Worm (Caenorhabditis elegans) whole organism, late embryonic: ENCODE measurements around the gene C10B5.1.

Experiments used
- C08G9.2 ChIP-seq: sonication (generic microtip); optimal IDR thresholded peaks from 2 replicates; lab custom pipeline; 2016; ENCODE audit warnings: mild to moderate bottlenecking, missing genetic modification characterization, moderate library complexity, missing compliant biosample characterization
- C38D4.7 ChIP-seq: fragments of 200-800 bp; sonication (Bioruptor generic); optimal IDR thresholded peaks from 2 replicates; lab custom pipeline; 2018; ENCODE audit warnings: mild to moderate bottlenecking, missing genetic modification characterization, moderate library complexity, missing compliant biosample characterization
- F13H6.1 ChIP-seq: sonication (generic microtip); optimal IDR thresholded peaks from 2 replicates; lab custom pipeline; 2016; ENCODE audit warnings: missing genetic modification characterization, missing compliant biosample characterization
- K02D7.2 ChIP-seq: sonication (generic microtip); optimal IDR thresholded peaks from 2 replicates; lab custom pipeline; 2017; ENCODE audit warnings: mild to moderate bottlenecking, missing genetic modification characterization, missing compliant biosample characterization
- T23F11.4 ChIP-seq: fragments of 200-800 bp; sonication (Bioruptor generic); optimal IDR thresholded peaks from 2 replicates; lab custom pipeline; 2018; ENCODE audit warnings: mild to moderate bottlenecking, missing genetic modification characterization, missing compliant biosample characterization
- Y22D7AL.16 ChIP-seq: sonication (generic microtip); optimal IDR thresholded peaks from 2 replicates; lab custom pipeline; 2016; ENCODE audit warnings: missing genetic modification characterization, missing compliant biosample characterization
- ahr-1 ChIP-seq: sonication (generic microtip); optimal IDR thresholded peaks from 2 replicates; lab custom pipeline; 2016; ENCODE audit warnings: missing genetic modification characterization, missing compliant biosample characterization
- ceh-14 ChIP-seq: sonication (generic microtip); optimal IDR thresholded peaks from 2 replicates; lab custom pipeline; 2016; ENCODE audit warnings: missing genotype, missing genetic modification characterization, missing compliant biosample characterization
- ceh-19 ChIP-seq: fragments of 200-800 bp; sonication (Bioruptor generic); optimal IDR thresholded peaks from 2 replicates; lab custom pipeline; 2018; ENCODE audit warnings: mild to moderate bottlenecking, missing genetic modification characterization, missing compliant biosample characterization
- ceh-2 ChIP-seq: sonication (generic microtip); optimal IDR thresholded peaks from 2 replicates; lab custom pipeline; 2016; ENCODE audit warnings: missing genotype, missing genetic modification characterization, missing compliant biosample characterization
- ceh-22 ChIP-seq: sonication (generic microtip); optimal IDR thresholded peaks from 2 replicates; lab custom pipeline; 2017; ENCODE audit warnings: missing biosample characterization, missing genetic modification characterization
- ceh-30 ChIP-seq: fragments of 150-350 bp; optimal IDR thresholded peaks from 2 replicates; lab custom pipeline; 2014; ENCODE audit warnings: missing biosample characterization, missing genetic modification characterization
- ceh-6 ChIP-seq: fragments of 200-800 bp; sonication (Bioruptor generic); optimal IDR thresholded peaks from 2 replicates; lab custom pipeline; 2018; ENCODE audit warnings: mild to moderate bottlenecking, missing genetic modification characterization, missing compliant biosample characterization
- elt-2 ChIP-seq: sonication (generic microtip); optimal IDR thresholded peaks from 2 replicates; lab custom pipeline; 2016; ENCODE audit warnings: missing genetic modification reagents, missing genetic modification characterization, missing compliant biosample characterization
- elt-4 ChIP-seq: sonication (generic microtip); optimal IDR thresholded peaks from 2 replicates; lab custom pipeline; 2016; ENCODE audit warnings: missing genetic modification characterization, missing compliant biosample characterization
- ets-4 ChIP-seq: sonication (generic microtip); optimal IDR thresholded peaks from 2 replicates; lab custom pipeline; 2016; ENCODE audit warnings: missing genetic modification characterization, missing compliant biosample characterization
- eyg-1 ChIP-seq: sonication (generic microtip); optimal IDR thresholded peaks from 2 replicates; lab custom pipeline; 2016; ENCODE audit warnings: missing genotype, missing genetic modification characterization, missing compliant biosample characterization
- fax-1 ChIP-seq: sonication (generic microtip); optimal IDR thresholded peaks from 2 replicates; lab custom pipeline; 2016; ENCODE audit warnings: missing genotype, missing genetic modification characterization, missing compliant biosample characterization
- fkh-10 ChIP-seq: fragments of 150-350 bp; optimal IDR thresholded peaks from 2 replicates; lab custom pipeline; 2014; ENCODE audit warnings: missing biosample characterization, missing genetic modification reagents, missing genetic modification characterization
- fkh-6 ChIP-seq: sonication (generic microtip); optimal IDR thresholded peaks from 2 replicates; lab custom pipeline; 2016; ENCODE audit warnings: missing genetic modification characterization, missing compliant biosample characterization
- hlh-15 ChIP-seq: sonication (generic microtip); optimal IDR thresholded peaks from 2 replicates; lab custom pipeline; 2016; ENCODE audit warnings: missing genetic modification characterization, missing compliant biosample characterization
- hlh-6 ChIP-seq: sonication (generic microtip); optimal IDR thresholded peaks from 2 replicates; lab custom pipeline; 2016; ENCODE audit warnings: missing genotype, missing genetic modification characterization, missing compliant biosample characterization
- hlh-8 ChIP-seq: sonication (generic microtip); optimal IDR thresholded peaks from 2 replicates; lab custom pipeline; 2016; ENCODE audit warnings: missing genotype, missing genetic modification characterization, missing compliant biosample characterization
- lim-6 ChIP-seq: sonication (generic microtip); optimal IDR thresholded peaks from 2 replicates; lab custom pipeline; 2016; ENCODE audit warnings: missing genetic modification characterization, missing compliant biosample characterization
- lin-11 ChIP-seq: fragments of 200-800 bp; sonication (Bioruptor generic); optimal IDR thresholded peaks from 2 replicates; lab custom pipeline; 2018; ENCODE audit warnings: mild to moderate bottlenecking, missing genetic modification characterization, missing compliant biosample characterization
- mec-3 ChIP-seq: sonication (generic microtip); optimal IDR thresholded peaks from 2 replicates; lab custom pipeline; 2016; ENCODE audit warnings: borderline replicate concordance, missing genetic modification characterization, missing compliant biosample characterization
- nfya-1 ChIP-seq: sonication (generic microtip); optimal IDR thresholded peaks from 2 replicates; lab custom pipeline; 2017; ENCODE audit warnings: missing genetic modification characterization, mild to moderate bottlenecking, missing compliant biosample characterization, antibody characterized with exemption, moderate library complexity
- npax-4 ChIP-seq: sonication (generic microtip); optimal IDR thresholded peaks from 2 replicates; lab custom pipeline; 2016; ENCODE audit warnings: missing genetic modification characterization, missing compliant biosample characterization
- odd-2 ChIP-seq: sonication (generic microtip); optimal IDR thresholded peaks from 2 replicates; lab custom pipeline; 2017; ENCODE audit warnings: antibody characterized with exemption, mild to moderate bottlenecking, missing genetic modification characterization, missing compliant biosample characterization
- pag-3 ChIP-seq: sonication (generic microtip); optimal IDR thresholded peaks from 2 replicates; lab custom pipeline; 2016; ENCODE audit warnings: missing compliant biosample characterization, missing genetic modification characterization, borderline replicate concordance
- pat-9 ChIP-seq: fragments of 200-800 bp; sonication (Bioruptor generic); optimal IDR thresholded peaks from 2 replicates; lab custom pipeline; 2018; ENCODE audit warnings: mild to moderate bottlenecking, missing genetic modification characterization, moderate library complexity, missing compliant biosample characterization
- pax-1 ChIP-seq: fragments of 150-350 bp; optimal IDR thresholded peaks from 2 replicates; lab custom pipeline; 2014; ENCODE audit warnings: missing biosample characterization, missing genetic modification characterization
- pha-4 ChIP-seq: fragments of 150-350 bp; optimal IDR thresholded peaks from 2 replicates; lab custom pipeline; 2018; ENCODE audit warnings: missing biosample characterization, missing genetic modification reagents, missing genetic modification characterization
- pqm-1 ChIP-seq: sonication (generic microtip); optimal IDR thresholded peaks from 2 replicates; lab custom pipeline; 2016; ENCODE audit warnings: missing genetic modification characterization, missing compliant biosample characterization
- pros-1 ChIP-seq: fragments of 150-350 bp; optimal IDR thresholded peaks from 2 replicates; lab custom pipeline; 2014; ENCODE audit warnings: missing biosample characterization, missing genetic modification reagents, missing genetic modification characterization
- ref-2 ChIP-seq: sonication (generic microtip); optimal IDR thresholded peaks from 2 replicates; lab custom pipeline; 2016; ENCODE audit warnings: missing genetic modification characterization, missing compliant biosample characterization
- rnt-1 ChIP-seq: sonication (generic microtip); optimal IDR thresholded peaks from 2 replicates; lab custom pipeline; 2016; ENCODE audit warnings: missing genetic modification characterization, missing compliant biosample characterization
- sox-4 ChIP-seq: sonication (generic microtip); optimal IDR thresholded peaks from 2 replicates; lab custom pipeline; 2017; ENCODE audit warnings: mild to moderate bottlenecking, missing genetic modification characterization, inconsistent platforms, missing compliant biosample characterization
- syd-9 ChIP-seq: sonication (generic microtip); optimal IDR thresholded peaks from 2 replicates; lab custom pipeline; 2016; ENCODE audit warnings: mild to moderate bottlenecking, missing genetic modification characterization, moderate library complexity, missing compliant biosample characterization
- tbx-2 ChIP-seq: sonication (generic microtip); optimal IDR thresholded peaks from 2 replicates; lab custom pipeline; 2016; ENCODE audit warnings: missing genetic modification characterization, missing compliant biosample characterization
- tbx-7 ChIP-seq: sonication (generic microtip); optimal IDR thresholded peaks from 2 replicates; lab custom pipeline; 2016; ENCODE audit warnings: missing genotype, missing genetic modification characterization, missing compliant biosample characterization
- ttx-3 ChIP-seq: sonication (generic microtip); optimal IDR thresholded peaks from 2 replicates; lab custom pipeline; 2016; ENCODE audit warnings: missing genetic modification reagents, missing genetic modification characterization, missing compliant biosample characterization
- unc-3 ChIP-seq, 2 experiments: fragments of 200-800 bp in 1 of 2; sonication (Bioruptor generic) in 1 of 2; sonication (generic microtip) in 1 of 2; conservative IDR thresholded peaks in 1 of 2; optimal IDR thresholded peaks in 1 of 2; 2 replicates each; pipeline versions ENCODE4 v1.3.6 to Lab custom; 2016 to 2022; ENCODE audit warnings: missing compliant biosample characterization in 2 of 2, missing genetic modification characterization in 2 of 2, missing genetic modification reagents in 1 of 2
- unc-42 ChIP-seq: sonication (generic microtip); optimal IDR thresholded peaks from 2 replicates; lab custom pipeline; 2016; ENCODE audit warnings: missing genotype, missing genetic modification characterization, missing compliant biosample characterization
- unc-55 ChIP-seq: sonication (generic microtip); optimal IDR thresholded peaks from 2 replicates; lab custom pipeline; 2017; ENCODE audit warnings: missing biosample characterization, missing genetic modification reagents, missing genetic modification characterization
- unc-86 ChIP-seq: sonication (generic microtip); optimal IDR thresholded peaks from 2 replicates; lab custom pipeline; 2016; ENCODE audit warnings: missing genetic modification characterization, missing compliant biosample characterization
- zip-5 ChIP-seq: sonication (generic microtip); optimal IDR thresholded peaks from 2 replicates; lab custom pipeline; 2016; ENCODE audit warnings: missing genetic modification characterization, missing compliant biosample characterization

C10B5.1 gene

DNA sequence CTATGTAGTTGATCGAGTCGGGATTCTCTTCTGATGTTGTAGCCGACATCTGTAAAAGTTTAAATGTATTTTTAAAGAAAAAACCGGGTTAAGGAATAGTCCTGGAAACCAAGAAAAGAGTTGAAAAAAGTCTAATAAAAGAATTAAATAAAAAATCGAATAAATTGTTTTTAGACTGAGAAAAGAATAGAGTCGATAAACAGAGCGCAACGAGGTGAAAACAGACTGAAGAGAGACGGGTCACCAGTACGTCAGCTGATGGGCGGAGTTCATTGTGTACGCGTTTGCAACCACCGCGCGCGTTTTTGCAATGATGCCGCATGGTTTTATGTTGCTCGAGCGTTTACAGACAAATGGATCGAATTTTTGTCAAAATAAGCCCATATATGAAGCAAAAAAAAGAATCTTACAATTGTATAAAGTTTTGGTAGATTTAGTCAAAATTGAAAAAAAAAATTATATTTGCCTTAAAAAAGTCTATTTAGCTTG lies 50.3 kb downstream of the C10B5.1 start, which contains the start of gene atg-18 (continued):
- TF ChIP-seq eyg-1 (tag; lab: Kevin White, UChicago) (no peak), ahr-1 (tag; lab: Kevin White, UChicago) (no peak), fax-1 (tag; lab: Kevin White, UChicago) (peak; percentile 50), hlh-6 (tag; lab: Kevin White, UChicago) (peak; percentile 37), fkh-6 (peak; percentile 17), pat-9 (tag; lab: Kevin White, UChicago) (peak; percentile 21), npax-4 (no peak), hlh-8 (tag; lab: Kevin White, UChicago) (peak; percentile 56), ref-2 (tag; lab: Kevin White, UChicago) (no peak), tbx-2 (tag; lab: Kevin White, UChicago) (peak; percentile 82), nfya-1 (tag; lab: Kevin White, UChicago) (peak; percentile 68), unc-86 (peak; percentile 63), syd-9 (tag; lab: Kevin White, UChicago) (no peak), unc-42 (tag; lab: Kevin White, UChicago) (peak; percentile 49), pha-4 (tag; lab: Kevin White, UChicago) (no peak), pqm-1 (peak; percentile 36), mec-3 (no peak), lin-11 (tag; lab: Kevin White, UChicago) (peak; percentile 26), elt-2 (tag; lab: Kevin White, UChicago) (peak; percentile 81), ceh-2 (tag; lab: Kevin White, UChicago) (peak; percentile 68), unc-3 (GFP tag; conservative IDR thresholded peaks at IDR 0.05; lab: Robert Waterston, UW) (no peak), unc-3 (tag; optimal IDR thresholded peaks at IDR 0.05; lab: Kevin White, UChicago) (peak; percentile 63), hlh-15 (tag; lab: Kevin White, UChicago) (peak; percentile 32), T23F11.4 (no peak), K02D7.2 (tag; lab: Kevin White, UChicago) (peak; percentile 36), F13H6.1 (tag; lab: Kevin White, UChicago) (peak; percentile 55), fkh-10 (GFP tag; lab: Kevin White, UChicago) (peak; percentile 19), ceh-19 (GFP tag; lab: Kevin White, UChicago) (peak; percentile 62), rnt-1 (tag; lab: Kevin White, UChicago) (peak; percentile 41), pax-1 (tag; lab: Kevin White, UChicago) (no peak), ttx-3 (tag; lab: Kevin White, UChicago) (peak; percentile 65), odd-2 (tag; lab: Kevin White, UChicago) (peak; percentile 20), elt-4 (tag; lab: Kevin White, UChicago) (no peak), ceh-6 (no peak), ets-4 (tag; lab: Kevin White, UChicago) (peak; percentile 25), unc-55 (GFP tag; lab: Kevin White, UChicago) (no peak), tbx-7 (tag; lab: Kevin White, UChicago) (peak; percentile 2), ceh-30 (tag; lab: Kevin White, UChicago) (no peak), ceh-22 (tag; lab: Kevin White, UChicago) (no peak), pros-1 (tag; lab: Kevin White, UChicago) (no peak), sox-4 (peak; percentile 70), Y22D7AL.16 (tag; lab: Kevin White, UChicago) (no peak), pag-3 (tag; lab: Kevin White, UChicago) (no peak), C38D4.7 (peak; percentile 39), lim-6 (tag; lab: Kevin White, UChicago) (no peak), zip-5 (tag; lab: Kevin White, UChicago) (no peak), ceh-14 (tag; lab: Kevin White, UChicago) (peak; percentile 51), C08G9.2 (tag; lab: Kevin White, UChicago) (no peak)
